Worm (Caenorhabditis elegans): ENCODE data around the gene fbxb-78.
A peak's percentile ranks its signal among the peaks of the same experiment; 100 is the strongest.

DNA sequence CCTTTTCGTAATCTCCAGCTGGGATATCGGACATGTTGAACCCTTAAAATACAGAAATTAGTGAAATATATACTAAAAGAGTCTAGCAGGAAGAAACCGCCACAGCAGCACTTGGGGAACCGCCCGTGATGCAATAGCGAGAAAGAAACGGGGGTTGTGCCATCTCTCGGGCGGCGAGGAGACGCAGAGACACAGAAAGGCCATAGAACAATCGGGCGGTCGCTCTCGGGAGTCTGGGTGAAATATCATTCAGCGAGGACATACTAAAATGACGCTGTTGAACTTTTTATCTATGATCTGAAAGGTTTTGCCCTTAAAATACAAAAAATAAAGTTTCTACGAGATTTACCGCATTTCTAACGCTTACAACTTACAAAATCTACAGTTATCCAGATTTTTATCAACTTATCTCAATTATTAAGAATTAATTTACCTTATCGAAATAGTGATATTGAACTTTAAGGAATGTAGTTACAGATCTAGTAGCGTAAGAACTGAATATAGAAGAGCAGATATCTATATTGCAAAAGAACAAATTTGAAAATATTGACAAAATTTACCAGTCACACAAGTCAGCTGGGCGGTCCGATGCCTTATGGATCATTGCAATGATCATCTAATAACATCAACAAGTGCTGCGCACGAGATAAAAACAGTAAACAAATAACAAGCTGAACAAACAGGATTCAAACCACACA lies 11.2 kb downstream of the fbxb-78 start, which contains the start of gene cyc-2.1:
- TF ChIP-seq W03F9.2 (tag; optimal IDR thresholded peaks at IDR 0.05) (no peak), him-1 (tag; optimal IDR thresholded peaks at IDR 0.05) (no peak), dao-5 (tag; optimal IDR thresholded peaks at IDR 0.05) (peak; percentile 17)

All from whole organism, L4/young adult.